Fruit fly (Drosophila melanogaster): ENCODE measurements around the gene Wnt4.
A peak's percentile ranks its signal among the peaks of the same experiment; 100 is the strongest.

The Wnt4 gene

DNA sequence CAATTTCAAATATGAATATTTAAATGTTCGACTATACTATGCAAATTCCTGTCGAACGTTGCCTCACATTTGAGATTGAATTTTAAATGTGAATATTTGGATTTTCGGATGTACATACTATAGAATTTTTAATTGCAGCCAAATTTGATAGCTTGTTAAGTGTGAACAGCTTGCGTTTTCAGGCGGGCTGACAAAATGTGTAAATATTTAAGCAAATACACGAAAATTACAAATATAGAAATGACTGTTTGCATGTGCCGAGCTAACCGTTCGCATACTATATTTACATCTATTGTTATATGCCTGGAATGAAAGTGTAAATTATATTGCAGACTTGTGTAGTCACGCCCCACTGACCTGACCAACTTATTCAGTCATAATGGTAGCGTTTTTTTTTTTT lies 61.3 kb downstream of the Wnt4 start (continued):
- TF ChIP-seq CG31388 (GFP tag; optimal IDR thresholded peaks at IDR 0.05) (no peak), Dfd (GFP tag; optimal IDR thresholded peaks at IDR 0.05) (no peak), mam (GFP tag; optimal IDR thresholded peaks at IDR 0.05) (no peak), nom (GFP tag; optimal IDR thresholded peaks at IDR 0.05) (no peak), CG2678 (tag; optimal IDR thresholded peaks at IDR 0.05) (peak; percentile 39), CG4282 (GFP tag; optimal IDR thresholded peaks at IDR 0.05) (no peak), Hmr (GFP tag; optimal IDR thresholded peaks at IDR 0.05) (peak; percentile 41), Awh (GFP tag; IDR thresholded peaks at IDR 0.05) (no peak), CG13296 (GFP tag; optimal IDR thresholded peaks at IDR 0.05) (peak; percentile 54), CG2202 (tag; optimal IDR thresholded peaks at IDR 0.05) (no peak), Fer1 (GFP tag; optimal IDR thresholded peaks at IDR 0.05) (peak; percentile 38), CG4707 (GFP tag; optimal IDR thresholded peaks at IDR 0.05) (no peak), chm (GFP tag; IDR thresholded peaks at IDR 0.05) (no peak), CG12299 (tag; optimal IDR thresholded peaks at IDR 0.05) (no peak), ab (GFP tag; optimal IDR thresholded peaks at IDR 0.05) (no peak), CG17186 (GFP tag; optimal IDR thresholded peaks at IDR 0.05) (no peak), CG34224 (GFP tag; IDR thresholded peaks at IDR 0.05; ENCODE audit: partially characterized antibody) (no peak), CG10274 (GFP tag; optimal IDR thresholded peaks at IDR 0.05) (no peak), CG9817 (tag; optimal IDR thresholded peaks at IDR 0.05) (no peak), CG6765 (GFP tag; optimal IDR thresholded peaks at IDR 0.05) (no peak), CG8290 (GFP tag; optimal IDR thresholded peaks at IDR 0.05) (no peak), CG8290 (tag; optimal IDR thresholded peaks at IDR 0.05) (peak in 1 of 2 experiments; percentile 62), CkIIα-i1 (GFP tag; IDR thresholded peaks at IDR 0.05) (no peak), MTF-1 (GFP tag; optimal IDR thresholded peaks at IDR 0.05; ENCODE audit: borderline replicate concordance) (peak; percentile 13), CG18599 (GFP tag; optimal IDR thresholded peaks at IDR 0.05) (peak; percentile 35), fd96Cb (tag; optimal IDR thresholded peaks at IDR 0.05) (no peak), tio (GFP tag; optimal IDR thresholded peaks at IDR 0.05) (no peak), CG12659 (GFP tag; optimal IDR thresholded peaks at IDR 0.05) (peak; percentile 6), Nf-YB (GFP tag; optimal IDR thresholded peaks at IDR 0.05) (no peak), CG6272 (GFP tag; IDR thresholded peaks at IDR 0.05) (no peak), CG14710 (tag; optimal IDR thresholded peaks at IDR 0.05) (no peak), Xbp1 (GFP tag; optimal IDR thresholded peaks at IDR 0.05) (no peak), CG3847 (GFP tag; IDR thresholded peaks at IDR 0.05) (no peak), BtbVII (GFP tag; optimal IDR thresholded peaks at IDR 0.05) (peak; percentile 30), Ssrp (tag; optimal IDR thresholded peaks at IDR 0.05) (no peak), hbn (GFP tag; IDR thresholded peaks at IDR 0.05; ENCODE audit: partially characterized antibody) (no peak), exex (tag; optimal IDR thresholded peaks at IDR 0.05) (no peak), Meics (GFP tag; optimal IDR thresholded peaks at IDR 0.05) (peak; percentile 14), Chrac-16 (GFP tag; optimal IDR thresholded peaks at IDR 0.05) (no peak), Dad (GFP tag; optimal IDR thresholded peaks at IDR 0.05) (no peak), dpn (GFP tag; optimal IDR thresholded peaks at IDR 0.05) (no peak), CG7357 (GFP tag; IDR thresholded peaks at IDR 0.05) (no peak), CG30431 (GFP tag; optimal IDR thresholded peaks at IDR 0.05) (no peak), ERR (GFP tag; optimal IDR thresholded peaks at IDR 0.05) (no peak), seq (GFP tag; IDR thresholded peaks at IDR 0.05) (no peak), fru (optimal IDR thresholded peaks at IDR 0.05) (no peak), Dp (GFP tag; optimal IDR thresholded peaks at IDR 0.05) (no peak), fu2 (GFP tag; optimal IDR thresholded peaks at IDR 0.05) (no peak), CG6813 (GFP tag; optimal IDR thresholded peaks at IDR 0.05) (peak; percentile 15), Sox100B (GFP tag; optimal IDR thresholded peaks at IDR 0.05) (no peak), CG10366 (GFP tag; IDR thresholded peaks at IDR 0.05) (no peak), CG1603 (tag; optimal IDR thresholded peaks at IDR 0.05) (peak; percentile 33)

Data from whole organism, embryonic.